Fruit fly (Drosophila melanogaster): ENCODE measurements around the gene CG13970.

CG13970 gene

DNA sequence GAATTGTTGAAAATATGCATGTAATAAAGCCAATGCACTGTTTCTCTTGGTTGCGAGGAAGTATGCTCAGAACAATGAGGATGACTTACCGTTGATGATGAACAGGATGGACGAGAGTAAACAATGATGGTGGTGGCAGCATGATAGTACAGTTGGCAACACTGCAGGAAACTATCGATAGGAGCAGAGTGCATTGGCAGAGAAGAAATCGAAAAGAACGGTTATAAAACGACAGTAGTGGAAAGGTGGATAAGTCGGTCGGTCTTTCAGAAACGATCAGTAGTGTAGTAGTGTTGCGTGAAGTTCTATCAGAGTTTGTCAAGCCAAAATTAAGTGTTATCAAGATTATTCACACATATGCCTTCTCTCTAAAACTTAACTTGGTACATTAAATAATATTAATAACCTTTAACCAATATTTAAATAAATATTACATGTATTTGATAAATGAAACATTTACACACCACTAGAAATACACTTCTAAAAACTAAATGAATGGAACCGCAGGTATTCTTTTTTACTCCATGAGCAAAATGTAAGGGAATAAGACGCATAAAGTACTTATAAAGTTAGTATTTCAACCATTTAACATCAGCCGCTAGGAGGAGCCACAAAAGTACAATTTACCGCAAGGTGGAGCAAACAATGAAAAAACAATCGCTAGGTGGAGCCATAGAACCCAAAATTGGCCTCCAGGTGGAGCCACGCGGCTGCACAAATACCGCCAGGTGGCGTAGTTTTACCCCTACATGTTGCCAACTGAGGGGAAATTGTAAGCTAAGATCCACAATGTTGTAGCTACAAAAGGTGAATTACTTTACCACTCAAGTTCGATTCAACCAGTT is 16.7 kb upstream of the CG13970 start (continued):
- TF ChIP-seq chinmo (GFP tag; IDR thresholded peaks at IDR 0.05; ENCODE audit: partially characterized antibody) (no peak), CG7271 (tag; optimal IDR thresholded peaks at IDR 0.05) (no peak), CG2889 (GFP tag; IDR thresholded peaks at IDR 0.05) (peak; percentile 70), dm (GFP tag; optimal IDR thresholded peaks at IDR 0.05) (peak; percentile 83), CG9797 (GFP tag; optimal IDR thresholded peaks at IDR 0.05) (peak; percentile 16), hbn (GFP tag; IDR thresholded peaks at IDR 0.05; ENCODE audit: partially characterized antibody) (peak; percentile 55), emc (GFP tag; optimal IDR thresholded peaks at IDR 0.05) (peak; percentile 58), ken (GFP tag; IDR thresholded peaks at IDR 0.05) (peak; percentile 96), klu (GFP tag; IDR thresholded peaks at IDR 0.05) (peak; percentile 77), Nf-YB (GFP tag; optimal IDR thresholded peaks at IDR 0.05) (peak; percentile 42), Ssrp (tag; optimal IDR thresholded peaks at IDR 0.05) (peak; percentile 61), Scr (GFP tag; IDR thresholded peaks at IDR 0.05; ENCODE audit: partially characterized antibody) (peak; percentile 85), CG7786 (GFP tag; optimal IDR thresholded peaks at IDR 0.05) (peak; percentile 82), CG3065 (GFP tag; optimal IDR thresholded peaks at IDR 0.05) (peak; percentile 70), z (GFP tag; IDR thresholded peaks at IDR 0.05) (peak; percentile 98), dysf (GFP tag; IDR thresholded peaks at IDR 0.05) (peak; percentile 93), mam (GFP tag; optimal IDR thresholded peaks at IDR 0.05) (peak; percentile 95), gt (GFP tag; IDR thresholded peaks at IDR 0.05) (peak; percentile 79; the same call in 1 of the 2 replicates), sug (tag; optimal IDR thresholded peaks at IDR 0.05) (peak; percentile 85), CG3838 (GFP tag; optimal IDR thresholded peaks at IDR 0.05) (peak; percentile 41), disco-r (GFP tag; optimal IDR thresholded peaks at IDR 0.05) (peak; percentile 85), lmd (GFP tag; IDR thresholded peaks at IDR 0.05) (peak; percentile 96), dimm (GFP tag; IDR thresholded peaks at IDR 0.05) (peak; percentile 80), lbe (GFP tag; optimal IDR thresholded peaks at IDR 0.05) (no peak), tup (GFP tag; optimal IDR thresholded peaks at IDR 0.05) (peak; percentile 23), Sox100B (GFP tag; optimal IDR thresholded peaks at IDR 0.05) (peak; percentile 57), CG12391 (tag; optimal IDR thresholded peaks at IDR 0.05) (peak; percentile 80), Lpt (GFP tag; optimal IDR thresholded peaks at IDR 0.05) (no peak), schlank (tag; optimal IDR thresholded peaks at IDR 0.05) (peak; percentile 21), phol (tag; optimal IDR thresholded peaks at IDR 0.05) (peak; percentile 58)

DNA sequence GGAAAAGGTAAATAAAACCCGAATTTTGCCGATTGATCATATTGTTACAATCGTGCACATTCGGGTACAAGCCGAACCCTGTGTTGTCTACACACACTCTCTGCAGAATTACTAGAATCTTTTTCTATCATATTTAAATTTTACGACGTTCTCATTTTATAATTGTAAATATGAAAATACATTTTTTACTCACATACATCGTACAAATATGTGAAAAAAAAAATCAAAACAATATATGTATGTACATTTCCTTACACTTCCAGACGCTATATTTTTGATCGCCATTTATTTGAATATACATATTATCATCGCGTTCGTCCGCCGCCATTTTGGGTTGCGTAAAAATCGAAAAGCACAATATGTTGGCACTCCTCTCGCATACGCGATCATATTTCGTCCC is 13.8 kb upstream of the CG13970 start:
- TF ChIP-seq sens (GFP tag) = peak; percentile 11
- peak; percentile 23 for TF ChIP-seq CG11504 (tag; optimal IDR thresholded peaks at IDR 0.05)
- no peak for TF ChIP-seq D19A (tag; optimal IDR thresholded peaks at IDR 0.05)
- peak; percentile 56 for TF ChIP-seq Deaf1 (tag; optimal IDR thresholded peaks at IDR 0.05)

DNA sequence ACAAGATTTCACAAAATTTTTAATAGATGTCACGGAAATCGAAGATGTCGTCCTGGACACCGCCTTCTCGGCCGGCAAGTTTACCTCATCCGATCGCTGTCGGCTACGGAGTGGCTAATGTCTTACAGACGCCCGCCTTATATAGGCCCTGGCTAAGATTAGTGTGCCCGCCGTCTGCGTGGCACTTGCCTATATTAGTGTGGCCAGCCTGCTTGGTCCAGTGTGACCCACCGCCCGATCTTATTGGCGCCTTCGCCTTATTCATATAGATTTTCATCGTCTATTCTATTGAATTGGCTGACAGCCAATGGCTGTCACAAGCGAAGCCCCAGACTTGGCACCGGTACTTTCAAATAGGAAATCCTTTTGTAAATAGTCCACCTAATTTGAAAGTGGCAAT is 11.9 kb upstream of the CG13970 start:
- no peak for TF ChIP-seq CG14667 (GFP tag; IDR thresholded peaks at IDR 0.05)
- TF ChIP-seq CG6765 (GFP tag; optimal IDR thresholded peaks at IDR 0.05) = no peak
- TF ChIP-seq shn (GFP tag; optimal IDR thresholded peaks at IDR 0.05) = no peak
- peak; percentile 73 for TF ChIP-seq CG33213 (GFP tag; optimal IDR thresholded peaks at IDR 0.05)
- 0 out of 3 replicates have a peak, but pooled peaks have one; percentile 11 for TF ChIP-seq CG2199 (GFP tag; IDR thresholded peaks at IDR 0.05)
- no peak for TF ChIP-seq CG11247 (GFP tag; IDR thresholded peaks at IDR 0.05)
- TF ChIP-seq CG15514 (GFP tag; optimal IDR thresholded peaks at IDR 0.05) = no peak
- TF ChIP-seq H15 (GFP tag; IDR thresholded peaks at IDR 0.05) = 0 out of 3 replicates have a peak, but pooled peaks have one; percentile 19
- peak; percentile 37 for TF ChIP-seq gfzf (GFP tag; optimal IDR thresholded peaks at IDR 0.05)
- TF ChIP-seq Dek (tag; optimal IDR thresholded peaks at IDR 0.05) = no peak
- TF ChIP-seq CG12236 (GFP tag; optimal IDR thresholded peaks at IDR 0.05) = no peak
- no peak for TF ChIP-seq CG4424 (GFP tag; optimal IDR thresholded peaks at IDR 0.05)
- no peak for TF ChIP-seq salm (tag; optimal IDR thresholded peaks at IDR 0.05)
- no peak for TF ChIP-seq fd3F (GFP tag; optimal IDR thresholded peaks at IDR 0.05)
- TF ChIP-seq CG4360 (GFP tag; IDR thresholded peaks at IDR 0.05) = no peak
- TF ChIP-seq E2f2 (GFP tag; IDR thresholded peaks at IDR 0.05) = peak; percentile 27

Measured in whole organism, embryonic.